Fruit fly (Drosophila melanogaster) whole organism, larva: ENCODE results near the gene ppk17.

ENCODE experiments used
- noc ChIP-seq: fragments of 200-800 bp; sonication (Bioruptor generic); optimal IDR thresholded peaks from 3 replicates; lab custom pipeline; 2019; ENCODE audit warnings: missing biosample characterization, mild to moderate bottlenecking, missing genetic modification characterization, moderate library complexity

Gene ppk17

DNA sequence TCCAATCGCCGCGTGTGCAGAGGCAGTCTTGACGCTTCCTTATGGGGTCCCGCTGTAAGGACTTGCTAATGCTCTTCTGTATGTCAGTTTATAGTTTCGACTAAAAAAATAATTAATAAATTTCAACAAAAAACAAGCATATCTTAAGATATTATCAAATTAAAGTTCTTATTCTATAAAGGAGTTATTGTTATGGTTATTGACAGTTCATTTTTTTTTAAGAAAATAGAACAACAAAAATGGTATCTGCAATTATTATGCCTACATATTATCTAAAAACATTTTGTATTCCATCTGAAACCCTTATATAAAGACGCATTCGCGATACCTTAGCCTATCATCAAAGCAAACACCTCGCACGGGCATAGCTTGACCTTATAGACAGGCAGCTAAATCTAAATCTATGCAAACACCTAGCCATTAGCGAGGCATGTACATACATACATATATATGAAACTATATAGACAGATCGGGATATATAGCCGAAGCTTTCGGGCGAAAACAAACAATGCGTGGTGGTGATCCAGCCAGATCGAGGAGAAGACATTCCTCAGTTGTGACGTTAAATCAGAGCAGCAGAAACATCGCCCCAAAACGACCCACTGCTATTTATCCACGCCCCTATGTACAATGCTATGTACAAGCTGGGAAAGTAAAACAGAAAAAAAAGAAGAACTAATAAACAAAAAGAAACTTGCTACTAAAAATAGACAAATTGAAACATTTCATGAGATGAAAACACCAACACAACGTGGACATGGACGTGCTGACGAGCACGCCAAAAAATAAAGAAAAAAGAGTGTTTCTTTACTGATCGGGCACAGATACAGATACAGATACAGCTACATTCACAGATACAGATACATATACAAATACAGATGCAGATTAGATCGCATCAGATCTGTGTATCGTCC lies at the start of gene ppk17:
Gene ppk17, minus strand, starts transcription at position 51 of the 914 bp plus-strand sequence.
- TF ChIP-seq noc = no peak

- no peak for TF ChIP-seq noc
Measured at dm6 chr2L:16808752-16809151, 48.4 kb upstream of the ppk17 start.

- TF ChIP-seq noc = no peak
Measured at dm6 chr2L:16804376-16804934, 44.1 kb upstream of the ppk17 start, which contains the start of gene CG13272. CG13272 (plus strand) TSS chr2L:16804884.

DNA sequence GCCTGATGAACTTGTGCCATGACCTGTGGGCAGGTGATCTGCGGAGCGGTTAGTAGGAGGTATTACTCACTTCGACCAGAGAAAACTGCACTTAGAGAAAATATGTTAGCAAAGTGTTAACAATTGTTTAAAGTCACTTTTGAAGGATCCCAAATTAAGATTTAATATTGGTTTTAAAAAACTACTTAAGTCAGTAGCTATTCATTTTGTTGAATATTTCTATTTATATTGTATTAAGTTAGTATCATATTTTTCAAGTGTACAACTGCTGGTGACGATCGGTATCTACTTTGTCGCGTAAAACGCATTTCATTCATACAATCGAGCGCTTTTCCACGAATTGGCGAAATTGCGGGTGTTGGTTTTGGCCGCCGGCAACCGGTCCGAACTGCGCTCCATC lies 43.3 kb upstream of the ppk17 start:
- no peak for TF ChIP-seq noc

- TF ChIP-seq noc = no peak
Measured at dm6 chr2L:16801578-16802152, 41.3 kb upstream of the ppk17 start.

- TF ChIP-seq noc = no peak
Measured at dm6 chr2L:16799496-16799895, 39.1 kb upstream of the ppk17 start.

DNA sequence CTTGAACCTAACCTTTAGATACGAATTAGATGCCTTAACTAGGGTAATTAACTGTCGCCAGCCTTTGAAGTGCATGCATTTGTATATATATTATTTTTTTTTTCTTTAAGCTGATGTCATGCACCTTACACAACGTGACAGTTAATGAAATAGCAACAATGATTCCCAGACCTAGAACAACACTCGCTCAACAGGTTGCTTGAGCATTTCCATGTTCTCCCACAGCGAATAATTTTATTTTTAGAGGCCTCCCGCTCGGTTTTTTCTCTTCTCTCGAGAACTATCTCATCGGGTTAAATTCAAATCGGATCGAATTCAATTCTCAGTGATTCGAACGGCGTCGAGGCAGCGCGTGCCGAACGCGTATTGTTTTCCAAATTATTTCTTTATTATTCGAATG lies 38.4 kb upstream of the ppk17 start, which contains the start of gene Ugt37D1:
Gene Ugt37D1, plus strand, starts transcription at position 321 of the 400 bp plus-strand sequence.
- peak; percentile 25 for TF ChIP-seq noc

dm6 chr2L:16796104-16796645 lies 35.8 kb upstream of the ppk17 start, which contains the start of gene Ugt37E1:
Ugt37E1 (plus strand) TSS chr2L:16796595.
- no peak for TF ChIP-seq noc

DNA sequence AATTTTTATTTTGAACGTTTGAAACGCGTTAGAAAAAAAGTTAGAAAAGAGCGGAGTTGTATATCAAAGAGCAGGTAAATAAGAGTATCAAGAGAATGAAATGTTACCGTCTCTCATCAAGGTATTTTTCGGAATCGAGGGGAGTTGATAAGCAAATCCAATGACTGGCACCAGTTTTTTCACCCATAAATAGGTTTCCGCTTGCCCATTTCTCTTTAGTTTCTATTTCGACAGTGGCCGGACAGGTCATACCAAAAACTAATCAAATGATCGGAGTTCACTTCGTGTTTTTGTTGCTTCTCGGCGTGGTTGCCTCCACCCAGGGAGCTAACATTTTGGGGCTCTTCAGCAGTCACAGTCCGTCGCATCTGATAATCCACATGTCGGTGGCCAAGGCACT lies 33.6 kb upstream of the ppk17 start, which contains the start of gene Ugt37C2:
Gene Ugt37C2, plus strand, starts transcription at position 242 of the 400 bp plus-strand sequence.
- TF ChIP-seq noc = no peak

DNA sequence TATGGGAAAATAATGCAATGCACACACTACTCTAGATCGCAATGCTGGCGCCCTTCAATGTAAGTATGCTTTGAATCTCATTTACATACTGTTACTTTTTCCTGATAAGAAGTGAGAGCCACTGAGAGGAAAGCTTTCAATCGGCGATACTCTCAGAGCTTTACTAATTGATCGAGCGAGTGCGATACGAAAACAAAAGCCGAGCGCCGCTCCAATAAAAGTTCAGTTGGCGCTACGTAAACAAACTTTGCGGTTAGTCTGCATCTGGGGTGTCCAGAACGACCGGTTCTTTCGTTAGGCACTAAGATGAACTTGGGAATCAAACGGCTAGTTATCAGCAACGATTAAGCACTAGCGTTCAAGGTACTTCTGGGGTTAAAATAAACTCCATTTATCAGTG lies 31.0 kb upstream of the ppk17 start, which contains the start of gene CG17928:
Gene CG17928, plus strand, starts transcription at position 224 of the 400 bp plus-strand sequence.
- no peak for TF ChIP-seq noc

DNA sequence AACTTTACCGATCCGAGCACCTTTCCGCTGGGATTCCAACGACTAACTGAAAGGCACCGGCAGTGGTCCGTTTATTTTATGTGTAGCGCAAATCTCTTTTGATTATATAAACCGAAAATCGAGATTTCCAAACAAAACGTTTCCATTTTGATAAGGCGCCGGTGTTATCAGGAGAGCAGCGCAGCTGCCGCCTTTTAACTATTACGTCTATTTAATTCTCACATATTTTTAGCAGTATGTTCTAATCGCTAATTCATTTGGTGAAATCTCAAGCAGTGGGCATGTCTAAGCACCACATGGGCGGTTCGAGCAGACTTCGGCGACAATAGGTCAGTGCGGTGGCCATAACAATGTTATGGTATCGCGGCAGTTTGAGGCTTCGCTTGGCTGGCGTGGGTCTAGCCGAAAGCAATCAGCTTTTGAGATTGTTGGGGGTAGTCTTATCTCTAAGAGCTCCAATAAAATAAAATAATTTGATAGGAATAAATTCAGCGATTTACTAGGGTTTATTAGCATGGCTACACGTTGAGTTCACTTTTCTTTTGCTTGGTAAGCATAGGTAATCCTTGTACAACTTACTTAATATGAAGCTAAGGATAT lies 30.4 kb upstream of the ppk17 start, which contains the start of gene Cyt-b5-r:
Gene Cyt-b5-r, minus strand, starts transcription at position 51 of the 600 bp plus-strand sequence.
- TF ChIP-seq noc = peak; percentile 16

- TF ChIP-seq noc = no peak
Measured at dm6 chr2L:16789880-16790279, 29.5 kb upstream of the ppk17 start.

- TF ChIP-seq noc = no peak
Measured at dm6 chr2L:16788885-16789284, 28.5 kb upstream of the ppk17 start.

dm6 chr2L:16787548-16787947 lies 27.2 kb upstream of the ppk17 start:
- no peak for TF ChIP-seq noc

dm6 chr2L:16766070-16766752 lies 5.9 kb upstream of the ppk17 start, which contains the start of gene Mhc:
Mhc (plus strand) TSS chr2L:16766566.
- TF ChIP-seq noc = no peak

dm6 chr2L:16764480-16764879 lies 4.1 kb upstream of the ppk17 start:
- TF ChIP-seq noc = no peak
